Worm (Caenorhabditis elegans) whole organism, late embryonic: ENCODE data around the gene Y116A8C.469.

ENCODE experiments used
- C08G9.2 ChIP-seq: sonication (generic microtip); optimal IDR thresholded peaks from 2 replicates; lab custom pipeline; 2016; ENCODE audit warnings: mild to moderate bottlenecking, missing genetic modification characterization, moderate library complexity, missing compliant biosample characterization
- C38D4.7 ChIP-seq: fragments of 200-800 bp; sonication (Bioruptor generic); optimal IDR thresholded peaks from 2 replicates; lab custom pipeline; 2018; ENCODE audit warnings: mild to moderate bottlenecking, missing genetic modification characterization, moderate library complexity, missing compliant biosample characterization
- F13H6.1 ChIP-seq: sonication (generic microtip); optimal IDR thresholded peaks from 2 replicates; lab custom pipeline; 2016; ENCODE audit warnings: missing genetic modification characterization, missing compliant biosample characterization
- K02D7.2 ChIP-seq: sonication (generic microtip); optimal IDR thresholded peaks from 2 replicates; lab custom pipeline; 2017; ENCODE audit warnings: mild to moderate bottlenecking, missing genetic modification characterization, missing compliant biosample characterization
- Y22D7AL.16 ChIP-seq: sonication (generic microtip); optimal IDR thresholded peaks from 2 replicates; lab custom pipeline; 2016; ENCODE audit warnings: missing genetic modification characterization, missing compliant biosample characterization
- ahr-1 ChIP-seq: sonication (generic microtip); optimal IDR thresholded peaks from 2 replicates; lab custom pipeline; 2016; ENCODE audit warnings: missing genetic modification characterization, missing compliant biosample characterization
- ama-1 ChIP-seq: fragments of 150-350 bp; optimal IDR thresholded peaks from 2 replicates; lab custom pipeline; 2014
- ceh-14 ChIP-seq: sonication (generic microtip); optimal IDR thresholded peaks from 2 replicates; lab custom pipeline; 2016; ENCODE audit warnings: missing genotype, missing genetic modification characterization, missing compliant biosample characterization
- ceh-18 ChIP-seq: sonication (generic microtip); optimal IDR thresholded peaks from 2 replicates; lab custom pipeline; 2016; ENCODE audit warnings: missing genetic modification characterization, missing compliant biosample characterization
- ceh-19 ChIP-seq: fragments of 200-800 bp; sonication (Bioruptor generic); optimal IDR thresholded peaks from 2 replicates; lab custom pipeline; 2018; ENCODE audit warnings: mild to moderate bottlenecking, missing genetic modification characterization, missing compliant biosample characterization
- ceh-22 ChIP-seq: sonication (generic microtip); optimal IDR thresholded peaks from 2 replicates; lab custom pipeline; 2017; ENCODE audit warnings: missing biosample characterization, missing genetic modification characterization
- ceh-24 ChIP-seq: sonication (generic microtip); optimal IDR thresholded peaks from 2 replicates; lab custom pipeline; 2016; ENCODE audit warnings: mild to moderate bottlenecking, missing genetic modification characterization, missing compliant biosample characterization
- ceh-30 ChIP-seq: fragments of 150-350 bp; optimal IDR thresholded peaks from 2 replicates; lab custom pipeline; 2014; ENCODE audit warnings: missing biosample characterization, missing genetic modification characterization
- ceh-31 ChIP-seq: sonication (generic microtip); optimal IDR thresholded peaks from 2 replicates; lab custom pipeline; 2016; ENCODE audit warnings: missing genetic modification characterization, missing compliant biosample characterization
- ceh-34 ChIP-seq: sonication (generic microtip); optimal IDR thresholded peaks from 2 replicates; lab custom pipeline; 2016; ENCODE audit warnings: mild to moderate bottlenecking, missing genetic modification characterization, missing compliant biosample characterization
- che-1 ChIP-seq: sonication (generic microtip); optimal IDR thresholded peaks from 2 replicates; lab custom pipeline; 2016; ENCODE audit warnings: mild to moderate bottlenecking, missing genetic modification characterization, missing compliant biosample characterization
- dmd-4 ChIP-seq: sonication (generic microtip); optimal IDR thresholded peaks from 2 replicates; lab custom pipeline; 2016; ENCODE audit warnings: borderline replicate concordance, missing genetic modification characterization, missing compliant biosample characterization
- dve-1 ChIP-seq: sonication (generic microtip); optimal IDR thresholded peaks from 2 replicates; lab custom pipeline; 2017; ENCODE audit warnings: antibody characterized with exemption, mild to moderate bottlenecking, missing genetic modification characterization, missing compliant biosample characterization
- ets-4 ChIP-seq: sonication (generic microtip); optimal IDR thresholded peaks from 2 replicates; lab custom pipeline; 2016; ENCODE audit warnings: missing genetic modification characterization, missing compliant biosample characterization
- eyg-1 ChIP-seq: sonication (generic microtip); optimal IDR thresholded peaks from 2 replicates; lab custom pipeline; 2016; ENCODE audit warnings: missing genotype, missing genetic modification characterization, missing compliant biosample characterization
- gmeb-2 ChIP-seq: sonication (generic microtip); optimal IDR thresholded peaks from 2 replicates; lab custom pipeline; 2016; ENCODE audit warnings: missing genetic modification characterization, inconsistent platforms, missing compliant biosample characterization
- hlh-13 ChIP-seq: fragments of 200-800 bp; sonication (Bioruptor generic); optimal IDR thresholded peaks from 2 replicates; lab custom pipeline; 2018; ENCODE audit warnings: mild to moderate bottlenecking, missing genetic modification characterization, missing compliant biosample characterization
- hlh-8 ChIP-seq: sonication (generic microtip); optimal IDR thresholded peaks from 2 replicates; lab custom pipeline; 2016; ENCODE audit warnings: missing genotype, missing genetic modification characterization, missing compliant biosample characterization
- lim-6 ChIP-seq: sonication (generic microtip); optimal IDR thresholded peaks from 2 replicates; lab custom pipeline; 2016; ENCODE audit warnings: missing genetic modification characterization, missing compliant biosample characterization
- lin-11 ChIP-seq: fragments of 200-800 bp; sonication (Bioruptor generic); optimal IDR thresholded peaks from 2 replicates; lab custom pipeline; 2018; ENCODE audit warnings: mild to moderate bottlenecking, missing genetic modification characterization, missing compliant biosample characterization
- madf-2 ChIP-seq: sonication (generic microtip); optimal IDR thresholded peaks from 2 replicates; lab custom pipeline; 2017; ENCODE audit warnings: missing genetic modification characterization, missing compliant biosample characterization
- mec-3 ChIP-seq: sonication (generic microtip); optimal IDR thresholded peaks from 2 replicates; lab custom pipeline; 2016; ENCODE audit warnings: borderline replicate concordance, missing genetic modification characterization, missing compliant biosample characterization
- nhr-11 ChIP-seq: fragments of 150-350 bp; optimal IDR thresholded peaks from 2 replicates; lab custom pipeline; 2014; ENCODE audit warnings: missing biosample characterization, missing genetic modification characterization
- nhr-232 ChIP-seq: sonication (generic microtip); optimal IDR thresholded peaks from 2 replicates; lab custom pipeline; 2016; ENCODE audit warnings: missing genetic modification characterization, missing compliant biosample characterization
- odd-2 ChIP-seq: sonication (generic microtip); optimal IDR thresholded peaks from 2 replicates; lab custom pipeline; 2017; ENCODE audit warnings: antibody characterized with exemption, mild to moderate bottlenecking, missing genetic modification characterization, missing compliant biosample characterization
- pag-3 ChIP-seq: sonication (generic microtip); optimal IDR thresholded peaks from 2 replicates; lab custom pipeline; 2016; ENCODE audit warnings: missing compliant biosample characterization, missing genetic modification characterization, borderline replicate concordance
- pax-1 ChIP-seq: fragments of 150-350 bp; optimal IDR thresholded peaks from 2 replicates; lab custom pipeline; 2014; ENCODE audit warnings: missing biosample characterization, missing genetic modification characterization
- pha-2 ChIP-seq: sonication (generic microtip); optimal IDR thresholded peaks from 2 replicates; lab custom pipeline; 2017; ENCODE audit warnings: mild to moderate bottlenecking, missing genetic modification characterization, missing compliant biosample characterization
- pqm-1 ChIP-seq: sonication (generic microtip); optimal IDR thresholded peaks from 2 replicates; lab custom pipeline; 2016; ENCODE audit warnings: missing genetic modification characterization, missing compliant biosample characterization
- rnt-1 ChIP-seq: sonication (generic microtip); optimal IDR thresholded peaks from 2 replicates; lab custom pipeline; 2016; ENCODE audit warnings: missing genetic modification characterization, missing compliant biosample characterization
- sdc-2 ChIP-seq: sonication (generic microtip); optimal IDR thresholded peaks from 2 replicates; lab custom pipeline; 2016; ENCODE audit warnings: missing genotype, missing genetic modification characterization, missing compliant biosample characterization
- sox-2 ChIP-seq: fragments of 200-800 bp; sonication (Bioruptor generic); IDR thresholded peaks from 2 replicates; pipeline ENCODE4 v1.3.6; 2022; ENCODE audit warnings: missing genetic modification reagents, missing genetic modification characterization, missing compliant biosample characterization
- syd-9 ChIP-seq: sonication (generic microtip); optimal IDR thresholded peaks from 2 replicates; lab custom pipeline; 2016; ENCODE audit warnings: mild to moderate bottlenecking, missing genetic modification characterization, moderate library complexity, missing compliant biosample characterization
- unc-42 ChIP-seq: sonication (generic microtip); optimal IDR thresholded peaks from 2 replicates; lab custom pipeline; 2016; ENCODE audit warnings: missing genotype, missing genetic modification characterization, missing compliant biosample characterization

The Y116A8C.469 gene

ce11 chrIV:16926558-16926957, 8.8 kb upstream of the Y116A8C.469 start:
- TF ChIP-seq ama-1 (lab: Kevin White, UChicago) (no peak), mec-3 (no peak)

ce11 chrIV:16925363-16925863, 7.7 kb upstream of the Y116A8C.469 start:
- TF ChIP-seq C08G9.2 (tag; lab: Kevin White, UChicago) (no peak), lim-6 (tag; lab: Kevin White, UChicago) (no peak), lin-11 (tag; lab: Kevin White, UChicago) (no peak), C38D4.7 (GFP tag; lab: Kevin White, UChicago) (no peak), pax-1 (tag; lab: Kevin White, UChicago) (no peak), pag-3 (tag; lab: Kevin White, UChicago) (no peak), pha-2 (tag; lab: Kevin White, UChicago) (no peak), ceh-14 (no peak), madf-2 (tag; lab: Kevin White, UChicago) (no peak), hlh-8 (tag; lab: Kevin White, UChicago) (no peak), nhr-11 (no peak)

ce11 chrIV:16924092-16924491, 6.4 kb upstream of the Y116A8C.469 start, which contains the start of gene nep-24:
TSS of gene nep-24 (plus strand) at chrIV:16924392.
- TF ChIP-seq nhr-232 (no peak), dve-1 (tag; lab: Kevin White, UChicago) (no peak), odd-2 (tag; lab: Kevin White, UChicago) (no peak), ceh-24 (no peak), ceh-30 (no peak), C08G9.2 (tag; lab: Kevin White, UChicago) (no peak), nhr-11 (no peak), unc-42 (tag; lab: Kevin White, UChicago) (no peak), F13H6.1 (no peak), rnt-1 (tag; lab: Kevin White, UChicago) (no peak), K02D7.2 (no peak), lin-11 (tag; lab: Kevin White, UChicago) (no peak), ceh-22 (no peak), pqm-1 (tag; lab: Kevin White, UChicago) (no peak)

- TF ChIP-seq ahr-1 (tag; lab: Kevin White, UChicago) = no peak
- no peak for TF ChIP-seq odd-2 (tag; lab: Kevin White, UChicago)
- TF ChIP-seq Y22D7AL.16 = no peak
- no peak for TF ChIP-seq ceh-34 (tag; lab: Kevin White, UChicago)
- no peak for TF ChIP-seq che-1
- TF ChIP-seq dmd-4 = no peak
- TF ChIP-seq gmeb-2 (tag; lab: Kevin White, UChicago) = no peak
- TF ChIP-seq ceh-18 = no peak
- TF ChIP-seq sdc-2 (tag; lab: Kevin White, UChicago) = no peak
- TF ChIP-seq hlh-13 = no peak
- TF ChIP-seq ceh-31 = no peak
- no peak for TF ChIP-seq C08G9.2 (tag; lab: Kevin White, UChicago)
These were observed 4.3 kb upstream of the Y116A8C.469 start for ce11 chrIV:16921999-16922398.

ce11 chrIV:16920041-16920440, 2.3 kb upstream of the Y116A8C.469 start, which contains the start of gene nep-23:
TSS of gene nep-23 (plus strand) at chrIV:16920341.
- no peak for TF ChIP-seq sdc-2 (tag; lab: Kevin White, UChicago)
- TF ChIP-seq pqm-1 (tag; lab: Kevin White, UChicago) = no peak
- no peak for TF ChIP-seq eyg-1 (tag; lab: Kevin White, UChicago)
- TF ChIP-seq ceh-19 = no peak
- no peak for TF ChIP-seq hlh-13
- no peak for TF ChIP-seq syd-9
- no peak for TF ChIP-seq sox-2 (GFP tag; lab: Robert Waterston, UW)
- no peak for TF ChIP-seq pag-3 (tag; lab: Kevin White, UChicago)
- no peak for TF ChIP-seq ets-4 (tag; lab: Kevin White, UChicago)
- TF ChIP-seq, all 69 proteins: peak for 0
